Worm (Caenorhabditis elegans) whole organism, early embryonic: ENCODE measurements around the gene C47E8.1.

Experiments used
- B0310.2 ChIP-seq: sonication (generic microtip); optimal IDR thresholded peaks from 2 replicates; lab custom pipeline; 2016; ENCODE audit warnings: mild to moderate bottlenecking, missing genetic modification characterization, missing compliant biosample characterization
- F13C5.2 ChIP-seq: sonication (generic microtip); optimal IDR thresholded peaks from 2 replicates; lab custom pipeline; 2017; ENCODE audit warnings: mild to moderate bottlenecking, missing genetic modification characterization, inconsistent platforms, missing compliant biosample characterization
- aly-1 ChIP-seq: sonication (generic microtip); optimal IDR thresholded peaks from 2 replicates; lab custom pipeline; 2016; ENCODE audit warnings: missing genetic modification characterization, missing compliant biosample characterization
- ama-1 ChIP-seq: fragments of 150-350 bp; optimal IDR thresholded peaks from 2 replicates; lab custom pipeline; 2014
- ceh-13 ChIP-seq: fragments of 200-800 bp; sonication (Bioruptor generic); optimal IDR thresholded peaks from 2 replicates; lab custom pipeline; 2018; ENCODE audit warnings: mild to moderate bottlenecking, missing genetic modification characterization, missing compliant biosample characterization
- ceh-36 ChIP-seq: sonication (generic microtip); optimal IDR thresholded peaks from 2 replicates; lab custom pipeline; 2016; ENCODE audit warnings: missing genetic modification characterization, inconsistent platforms, missing compliant biosample characterization
- ets-7 ChIP-seq: sonication (generic microtip); optimal IDR thresholded peaks from 2 replicates; lab custom pipeline; 2016; ENCODE audit warnings: missing genotype, missing genetic modification characterization, missing compliant biosample characterization
- flt-1 ChIP-seq: fragments of 200-800 bp; sonication (Bioruptor generic); IDR thresholded peaks from 2 replicates; pipeline ENCODE4 v1.3.6; 2022; ENCODE audit warnings: missing genetic modification characterization, missing compliant biosample characterization
- hmbx-1 ChIP-seq: sonication (generic microtip); optimal IDR thresholded peaks from 2 replicates; lab custom pipeline; 2016; ENCODE audit warnings: mild to moderate bottlenecking, missing genetic modification characterization, missing compliant biosample characterization
- hmg-4 ChIP-seq: fragments of 200-800 bp; sonication (Bioruptor generic); optimal IDR thresholded peaks from 2 replicates; lab custom pipeline; 2018; ENCODE audit warnings: mild to moderate bottlenecking, missing genetic modification characterization, missing compliant biosample characterization
- hnd-1 ChIP-seq: sonication (generic microtip); optimal IDR thresholded peaks from 2 replicates; lab custom pipeline; 2016; ENCODE audit warnings: missing genetic modification characterization, missing compliant biosample characterization
- pes-1 ChIP-seq: fragments of 200-800 bp; sonication (Bioruptor generic); IDR thresholded peaks from 2 replicates; pipeline ENCODE4 v1.3.6; 2022; ENCODE audit warnings: missing genetic modification reagents, missing genetic modification characterization, missing compliant biosample characterization
- scrt-1 ChIP-seq: fragments of 200-800 bp; sonication (Bioruptor generic); IDR thresholded peaks from 2 replicates; pipeline ENCODE4 v1.3.6; 2022; ENCODE audit warnings: missing genetic modification characterization, missing compliant biosample characterization
- sea-1 ChIP-seq: fragments of 200-800 bp; sonication (Bioruptor generic); conservative IDR thresholded peaks from 2 replicates; pipeline ENCODE4 v1.3.6; 2022; ENCODE audit warnings: missing genetic modification characterization, missing compliant biosample characterization
- tbx-11 ChIP-seq: fragments of 200-800 bp; sonication (Bioruptor generic); IDR thresholded peaks from 2 replicates; pipeline ENCODE4 v1.3.6; 2022; ENCODE audit warnings: missing genetic modification characterization, missing compliant biosample characterization
- tbx-37 ChIP-seq: fragments of 200-800 bp; sonication (Bioruptor generic); conservative IDR thresholded peaks from 2 replicates; pipeline ENCODE4 v1.3.6; 2022; ENCODE audit warnings: missing genetic modification reagents, missing genetic modification characterization, missing compliant biosample characterization
- tra-4 ChIP-seq: sonication (generic microtip); optimal IDR thresholded peaks from 2 replicates; lab custom pipeline; 2017; ENCODE audit warnings: missing genetic modification characterization, missing compliant biosample characterization

The C47E8.1 gene

DNA sequence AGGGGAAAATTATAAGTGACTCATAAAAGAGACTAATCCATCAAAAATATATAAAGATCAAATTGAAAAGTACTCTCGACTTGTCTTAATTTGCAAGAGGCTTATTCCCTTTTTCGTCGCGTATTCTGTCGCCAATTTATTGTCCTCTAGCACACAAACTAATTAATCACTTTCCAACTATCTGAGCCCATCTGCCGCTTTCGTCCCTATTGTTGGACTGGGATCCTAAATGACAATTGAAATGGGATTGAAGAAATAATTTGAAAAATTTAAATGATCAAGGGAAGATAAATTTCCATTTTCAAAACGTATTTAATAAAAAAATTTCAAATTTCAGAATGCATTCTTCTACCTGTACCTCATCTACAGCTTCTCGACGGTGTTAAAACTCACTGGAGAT, 15.2 kb upstream of the C47E8.1 start:
- TF ChIP-seq sea-1 (GFP tag; lab: Robert Waterston, UW), result no peak
- no peak for TF ChIP-seq hmbx-1 (tag; lab: Kevin White, UChicago)
- no peak for TF ChIP-seq ets-7
- no peak for TF ChIP-seq scrt-1

DNA sequence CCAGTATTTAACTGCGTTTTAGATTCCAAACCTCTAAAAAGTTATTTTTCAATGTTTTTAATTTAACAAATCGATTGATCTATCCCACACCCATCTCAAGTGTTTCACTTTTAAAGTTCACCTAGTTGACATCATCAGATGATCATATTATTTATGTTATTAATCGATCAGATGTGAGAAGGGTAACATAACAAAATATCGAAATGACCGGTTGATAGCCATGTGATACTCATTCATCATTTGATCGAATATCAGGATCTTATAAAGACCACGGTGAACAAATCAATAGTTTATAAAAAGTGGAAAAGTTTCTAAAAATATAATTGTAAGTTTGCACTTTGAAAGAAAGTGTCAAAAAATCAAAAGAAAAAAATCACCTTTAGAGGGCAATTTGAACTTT, 10.1 kb upstream of the C47E8.1 start:
- TF ChIP-seq pes-1, result no peak
- no peak for TF ChIP-seq sea-1 (GFP tag; lab: Robert Waterston, UW)
- no peak for TF ChIP-seq tra-4 (tag; lab: Kevin White, UChicago)
- no peak for TF ChIP-seq ama-1
- TF ChIP-seq tbx-37, result no peak
- no peak for TF ChIP-seq hnd-1 (tag; lab: Kevin White, UChicago)
- no peak for TF ChIP-seq aly-1
- TF ChIP-seq ceh-13, result no peak
- TF ChIP-seq scrt-1, result no peak
- no peak for TF ChIP-seq F13C5.2 (tag; lab: Kevin White, UChicago)
- no peak for TF ChIP-seq B0310.2 (tag; lab: Kevin White, UChicago)
- no peak for TF ChIP-seq flt-1 (GFP tag; lab: Robert Waterston, UW)
- no peak for TF ChIP-seq hmg-4

DNA sequence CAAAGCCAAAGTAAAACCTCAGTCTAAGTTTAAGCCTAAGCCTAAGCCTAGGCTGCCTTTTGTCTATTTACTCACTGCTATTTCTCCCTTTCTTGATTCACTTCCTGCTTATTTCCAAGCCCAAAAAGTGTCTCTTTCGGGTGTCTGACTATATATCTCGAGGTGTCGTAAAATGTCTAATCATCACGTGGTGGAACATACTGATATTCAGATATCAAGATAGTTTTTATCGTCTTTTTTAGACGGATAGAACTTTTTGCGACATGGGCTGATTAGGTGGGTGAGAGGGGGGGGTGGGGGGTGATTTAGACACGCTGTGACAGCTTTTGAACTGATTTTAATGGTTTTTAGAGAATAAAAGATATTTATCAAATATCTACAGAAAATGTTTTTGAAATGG, 8.9 kb upstream of the C47E8.1 start:
- no peak for TF ChIP-seq B0310.2 (tag; lab: Kevin White, UChicago)
- TF ChIP-seq tra-4 (tag; lab: Kevin White, UChicago), result no peak
- TF ChIP-seq F13C5.2 (tag; lab: Kevin White, UChicago), result no peak
- no peak for TF ChIP-seq hmg-4

- TF ChIP-seq hmbx-1 (tag; lab: Kevin White, UChicago) (no peak), aly-1 (no peak), ceh-13 (no peak), ama-1 (no peak), tra-4 (tag; lab: Kevin White, UChicago) (no peak), flt-1 (GFP tag; lab: Robert Waterston, UW) (no peak), scrt-1 (no peak), ets-7 (no peak), ceh-36 (no peak), B0310.2 (tag; lab: Kevin White, UChicago) (no peak), F13C5.2 (tag; lab: Kevin White, UChicago) (no peak), hmg-4 (no peak), pes-1 (no peak), sea-1 (GFP tag; lab: Robert Waterston, UW) (no peak)
Measured at ce11 chrV:14658131-14658530, 7.7 kb upstream of the C47E8.1 start, which contains the start of gene slc-25A29. TSS of gene slc-25A29 (minus strand) at chrV:14658175.

DNA sequence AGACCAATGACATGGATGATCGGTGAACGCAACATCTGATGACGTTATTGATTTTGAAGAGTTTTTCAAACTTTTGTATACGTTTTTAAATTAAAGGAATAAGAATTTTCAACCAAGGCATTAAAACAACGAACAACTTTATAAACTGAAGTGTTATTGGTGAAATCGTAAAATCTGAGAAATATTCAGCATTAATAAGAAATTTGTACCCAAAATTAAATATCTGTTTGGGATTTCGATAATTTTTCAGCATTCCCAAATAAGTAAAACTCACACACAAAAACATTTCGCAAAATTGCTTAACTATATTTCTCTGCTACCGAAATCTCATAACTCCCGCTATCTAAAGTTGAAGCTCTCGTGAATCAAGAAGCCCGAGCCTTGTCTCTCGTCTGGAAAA, 6.2 kb upstream of the C47E8.1 start:
- no peak for TF ChIP-seq ceh-36
- no peak for TF ChIP-seq scrt-1
- no peak for TF ChIP-seq tra-4 (tag; lab: Kevin White, UChicago)
- no peak for TF ChIP-seq ama-1
- TF ChIP-seq F13C5.2 (tag; lab: Kevin White, UChicago), result no peak
- no peak for TF ChIP-seq hmg-4
- TF ChIP-seq hnd-1 (tag; lab: Kevin White, UChicago), result no peak
- no peak for TF ChIP-seq tbx-37
- no peak for TF ChIP-seq flt-1 (GFP tag; lab: Robert Waterston, UW)
- TF ChIP-seq ets-7, result no peak
- TF ChIP-seq sea-1 (GFP tag; lab: Robert Waterston, UW), result no peak
- no peak for TF ChIP-seq tbx-11
- TF ChIP-seq ceh-13, result no peak

DNA sequence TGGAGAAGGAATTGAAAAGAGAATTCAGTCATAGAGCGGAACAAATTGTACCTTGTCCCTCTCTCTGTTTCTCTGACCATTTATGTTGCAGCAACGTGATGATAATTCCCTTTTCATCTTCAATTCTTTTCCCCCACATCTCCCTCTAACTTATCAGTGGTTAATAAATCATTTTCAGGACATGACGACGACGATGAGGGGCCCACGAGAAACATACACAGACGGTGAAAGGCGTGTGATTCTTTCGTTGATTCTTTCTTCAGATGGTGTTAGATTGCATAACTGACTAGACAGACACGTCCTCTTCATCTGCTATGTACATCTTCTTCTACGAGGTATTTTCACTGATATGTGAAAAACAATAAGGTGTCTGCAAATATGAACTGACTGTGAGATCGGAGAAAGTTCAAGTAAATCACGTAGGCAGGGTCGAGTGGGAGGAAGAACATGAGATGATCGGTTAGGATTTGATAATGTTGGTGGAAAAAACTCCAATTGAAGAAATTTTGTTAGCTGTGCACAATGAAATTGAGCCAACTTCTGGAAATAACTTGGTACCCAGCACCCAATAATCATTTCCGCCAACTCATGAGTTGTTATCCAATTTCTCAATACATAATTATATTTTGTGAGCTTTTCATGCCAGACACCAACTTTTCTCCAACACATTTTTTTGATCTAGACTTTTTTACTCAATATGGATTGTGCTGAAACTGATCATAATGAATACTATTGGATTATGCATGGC, 5.0 kb upstream of the C47E8.1 start, which contains the start of gene srh-17:
Gene srh-17, plus strand, starts transcription at position 698 of the 748 bp plus-strand sequence.
- no peak for TF ChIP-seq tra-4 (tag; lab: Kevin White, UChicago)

DNA sequence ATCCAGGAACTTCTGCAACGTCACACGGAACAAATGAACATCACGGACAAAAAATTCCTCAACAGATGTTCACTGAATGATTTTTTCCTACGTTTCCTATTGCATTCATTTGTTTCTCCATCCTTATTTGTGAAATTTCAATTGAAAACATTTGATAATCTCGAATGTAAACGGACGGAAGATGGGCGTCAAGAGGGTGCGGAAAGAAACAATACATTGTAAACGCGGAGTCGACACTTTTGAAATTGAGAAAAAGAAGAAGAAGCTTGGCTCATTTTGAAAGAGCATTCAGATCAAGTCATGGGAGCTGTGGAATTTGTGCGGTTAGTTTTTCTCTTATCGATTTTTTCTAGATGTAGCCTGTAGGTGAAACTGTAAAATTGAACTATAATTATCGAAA, 2.8 kb upstream of the C47E8.1 start, which contains the start of gene C47E8.9:
Gene C47E8.9, plus strand, starts transcription at position 301 of the 400 bp plus-strand sequence.
- TF ChIP-seq tra-4 (tag; lab: Kevin White, UChicago) (no peak), tbx-37 (no peak), pes-1 (no peak)

- TF ChIP-seq tbx-37 (no peak), ets-7 (no peak), tbx-11 (no peak), B0310.2 (tag; lab: Kevin White, UChicago) (no peak), aly-1 (no peak), tra-4 (tag; lab: Kevin White, UChicago) (no peak), pes-1 (no peak), flt-1 (GFP tag; lab: Robert Waterston, UW) (no peak), ama-1 (no peak)
Measured at ce11 chrV:14678298-14678697, 12.5 kb downstream of the C47E8.1 start.

DNA sequence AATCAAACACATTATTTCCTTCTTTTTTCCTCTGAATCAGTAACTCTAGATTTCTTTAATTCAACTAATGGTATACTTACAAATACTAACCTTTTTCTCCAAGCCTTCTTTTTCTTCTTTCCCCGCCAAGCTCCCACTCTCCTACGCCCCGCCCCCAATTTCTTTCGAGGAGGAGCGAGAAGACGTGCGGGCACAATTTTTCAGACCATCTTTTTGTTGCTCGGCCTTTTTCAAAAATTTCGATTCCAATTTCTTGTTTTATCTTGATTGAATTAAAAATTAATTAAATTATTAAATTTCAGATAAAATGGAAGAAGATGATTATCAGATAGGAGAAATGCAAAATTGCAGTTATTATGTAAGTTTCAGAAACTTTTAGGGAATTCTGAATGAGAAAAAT, 14.2 kb downstream of the C47E8.1 start, which contains the start of gene C47E8.3:
Gene C47E8.3, plus strand, starts transcription at position 301 of the 400 bp plus-strand sequence.
- TF ChIP-seq aly-1, result no peak
- TF ChIP-seq ceh-13, result no peak
- no peak for TF ChIP-seq tbx-11
- no peak for TF ChIP-seq scrt-1
- no peak for TF ChIP-seq hmbx-1 (tag; lab: Kevin White, UChicago)
- no peak for TF ChIP-seq tra-4 (tag; lab: Kevin White, UChicago)
- TF ChIP-seq B0310.2 (tag; lab: Kevin White, UChicago), result no peak
- no peak for TF ChIP-seq pes-1
- TF ChIP-seq F13C5.2 (tag; lab: Kevin White, UChicago), result no peak
- TF ChIP-seq hmg-4, result no peak
- TF ChIP-seq sea-1 (GFP tag; lab: Robert Waterston, UW), result no peak
- TF ChIP-seq tbx-37, result no peak
- no peak for TF ChIP-seq ets-7
